In the genomic region with DNA sequence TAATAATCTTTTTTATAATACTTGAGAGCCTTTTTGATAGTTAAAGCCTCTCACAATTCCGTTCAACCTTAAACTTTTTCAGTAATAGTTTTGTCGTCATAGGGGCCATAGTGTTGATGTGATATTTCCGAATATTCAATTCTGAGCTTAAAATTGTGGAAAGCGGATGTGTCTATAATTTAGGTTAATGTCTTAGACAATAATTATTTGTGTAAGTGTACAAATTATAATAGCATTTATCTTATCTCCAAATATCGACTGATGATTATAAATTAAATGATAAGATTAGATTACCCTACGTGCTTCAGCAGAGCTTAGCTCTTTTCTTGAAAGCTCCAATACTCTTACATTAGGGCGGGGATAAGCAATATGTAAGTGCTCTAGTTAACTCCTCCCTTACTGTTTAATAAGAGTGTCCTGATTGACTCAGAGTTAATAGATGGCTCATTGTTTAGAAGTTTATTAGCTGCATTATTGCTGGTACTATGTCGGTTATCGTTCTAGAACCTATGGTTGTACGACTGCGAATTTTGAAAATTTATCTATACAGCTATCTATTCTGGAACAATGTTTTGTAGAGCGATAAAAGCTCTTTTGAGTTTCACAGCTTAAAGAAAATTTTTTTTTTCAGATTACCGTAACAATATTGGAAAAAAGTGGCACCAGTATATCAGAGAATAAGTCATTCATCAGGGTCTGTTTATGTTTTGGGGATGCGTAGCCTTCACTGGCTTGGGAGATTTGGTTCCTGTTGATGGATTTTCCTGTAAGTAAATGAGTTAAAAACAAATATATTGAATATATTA, we compare ENCODE assay signal across 1 fruit fly cellular context.
A peak's percentile ranks its signal among the peaks of the same experiment; 100 is the strongest.
TF ChIP-seq lines count a peak whose summit lies in the region.

No protein-coding gene starts in this region.

TF ChIP-seq in whole organism, embryonic, 481 proteins besides CTCF, POLR2A, EP300 and RAD21 (continued from another document and continues in another):
- no peak for TF ChIP-seq CG17612 (GFP tag; IDR thresholded peaks at IDR 0.05; lab: Robert Waterston, UW)
- TF ChIP-seq CG17328 (GFP tag; IDR thresholded peaks at IDR 0.05; lab: Robert Waterston, UW), result 0 out of 2 replicates have a peak, but pooled peaks have one; percentile 7
- no peak for TF ChIP-seq ranshi (GFP tag; IDR thresholded peaks at IDR 0.05; lab: Robert Waterston, UW)
- TF ChIP-seq insv (GFP tag; optimal IDR thresholded peaks at IDR 0.05; lab: Kevin White, UChicago), result no peak
- no peak for TF ChIP-seq CG11695 (GFP tag; IDR thresholded peaks at IDR 0.05; lab: Robert Waterston, UW)
- TF ChIP-seq slbo (GFP tag; IDR thresholded peaks at IDR 0.05; lab: Robert Waterston, UW), result peak; percentile 39; the same call in 1 of the 2 replicates
- no peak for TF ChIP-seq maf-S (GFP tag; optimal IDR thresholded peaks at IDR 0.05; lab: Kevin White, UChicago)
- no peak for TF ChIP-seq Myb (GFP tag; optimal IDR thresholded peaks at IDR 0.05; lab: Kevin White, UChicago)
- TF ChIP-seq sug (tag; optimal IDR thresholded peaks at IDR 0.05; lab: Kevin White, UChicago), result no peak
- no peak for TF ChIP-seq crp (GFP tag; optimal IDR thresholded peaks at IDR 0.05; lab: Kevin White, UChicago)
- TF ChIP-seq Poxn (GFP tag; IDR thresholded peaks at IDR 0.05; lab: Robert Waterston, UW), result no peak
- no peak for TF ChIP-seq CG11247 (GFP tag; IDR thresholded peaks at IDR 0.05; lab: Robert Waterston, UW)
- peak; percentile 66 for TF ChIP-seq CG13424 (tag; optimal IDR thresholded peaks at IDR 0.05; lab: Kevin White, UChicago)
- TF ChIP-seq Dek (tag; optimal IDR thresholded peaks at IDR 0.05; lab: Kevin White, UChicago), result peak; percentile 9
- no peak for TF ChIP-seq HmgZ (tag; optimal IDR thresholded peaks at IDR 0.05; lab: Kevin White, UChicago)
- no peak for TF ChIP-seq Nf-YA (GFP tag; IDR thresholded peaks at IDR 0.05; lab: Robert Waterston, UW)
- TF ChIP-seq pfk (GFP tag; optimal IDR thresholded peaks at IDR 0.05; lab: Kevin White, UChicago), result no peak
- TF ChIP-seq CHES-1-like (GFP tag; optimal IDR thresholded peaks at IDR 0.05; lab: Kevin White, UChicago), result peak; percentile 21
- TF ChIP-seq CG17912 (GFP tag; optimal IDR thresholded peaks at IDR 0.05; lab: Kevin White, UChicago), result no peak
- no peak for TF ChIP-seq CG4820 (GFP tag; optimal IDR thresholded peaks at IDR 0.05; lab: Kevin White, UChicago)
- no peak for TF ChIP-seq Nf-YC (tag; optimal IDR thresholded peaks at IDR 0.05; lab: Kevin White, UChicago)
- TF ChIP-seq zen (tag; optimal IDR thresholded peaks at IDR 0.05; lab: Kevin White, UChicago), result no peak
- TF ChIP-seq sima (GFP tag; optimal IDR thresholded peaks at IDR 0.05; lab: Kevin White, UChicago), result no peak
- peak; percentile 70 for TF ChIP-seq CoRest (tag; optimal IDR thresholded peaks at IDR 0.05; lab: Kevin White, UChicago)
- TF ChIP-seq ewg (GFP tag; optimal IDR thresholded peaks at IDR 0.05; lab: Kevin White, UChicago), result no peak
- no peak for TF ChIP-seq CG6254 (GFP tag; optimal IDR thresholded peaks at IDR 0.05; lab: Kevin White, UChicago)
- TF ChIP-seq CG34376 (GFP tag; optimal IDR thresholded peaks at IDR 0.05; lab: Kevin White, UChicago), result no peak
- no peak for TF ChIP-seq CG18011 (GFP tag; optimal IDR thresholded peaks at IDR 0.05; lab: Kevin White, UChicago)
- no peak for TF ChIP-seq CG6683 (GFP tag; optimal IDR thresholded peaks at IDR 0.05; lab: Kevin White, UChicago)
- TF ChIP-seq ash1 (GFP tag; optimal IDR thresholded peaks at IDR 0.05; lab: Kevin White, UChicago), result no peak
- TF ChIP-seq ab (GFP tag; optimal IDR thresholded peaks at IDR 0.05; lab: Kevin White, UChicago), result no peak
- TF ChIP-seq E2f2 (GFP tag; IDR thresholded peaks at IDR 0.05; lab: Robert Waterston, UW), result no peak
- no peak for TF ChIP-seq Sin3A (optimal IDR thresholded peaks at IDR 0.05; lab: Kevin White, UChicago)
- TF ChIP-seq Ssrp (tag; optimal IDR thresholded peaks at IDR 0.05; lab: Kevin White, UChicago), result no peak
- TF ChIP-seq CG2116 (GFP tag; optimal IDR thresholded peaks at IDR 0.05; lab: Kevin White, UChicago), result no peak
- peak; percentile 36 for TF ChIP-seq CG30403 (GFP tag; optimal IDR thresholded peaks at IDR 0.05; lab: Kevin White, UChicago)
- no peak for TF ChIP-seq CG10959 (GFP tag; IDR thresholded peaks at IDR 0.05; lab: Robert Waterston, UW)
- peak; percentile 24 for TF ChIP-seq Atf-2 (GFP tag; optimal IDR thresholded peaks at IDR 0.05; lab: Kevin White, UChicago)
- TF ChIP-seq sim (GFP tag; IDR thresholded peaks at IDR 0.05; lab: Robert Waterston, UW), result no peak
- no peak for TF ChIP-seq fd96Cb (tag; optimal IDR thresholded peaks at IDR 0.05; lab: Kevin White, UChicago)
- TF ChIP-seq hbn (GFP tag; IDR thresholded peaks at IDR 0.05; lab: Robert Waterston, UW; ENCODE audit: partially characterized antibody), result no peak
- TF ChIP-seq Hsf (GFP tag; optimal IDR thresholded peaks at IDR 0.05; lab: Kevin White, UChicago), result peak; percentile 42
- TF ChIP-seq CG14667 (GFP tag; IDR thresholded peaks at IDR 0.05; lab: Robert Waterston, UW), result no peak
- TF ChIP-seq tap (tag; optimal IDR thresholded peaks at IDR 0.05; lab: Kevin White, UChicago), result no peak
- no peak for TF ChIP-seq Rfx (GFP tag; IDR thresholded peaks at IDR 0.05; lab: Robert Waterston, UW)
- no peak for TF ChIP-seq CG9797 (GFP tag; optimal IDR thresholded peaks at IDR 0.05; lab: Kevin White, UChicago)
- TF ChIP-seq CG17361 (GFP tag; IDR thresholded peaks at IDR 0.05; lab: Robert Waterston, UW), result peak; percentile 41; the same call in 1 of the 3 replicates
- no peak for TF ChIP-seq CG10431 (GFP tag; optimal IDR thresholded peaks at IDR 0.05; lab: Kevin White, UChicago)
- TF ChIP-seq B-H1 (GFP tag; IDR thresholded peaks at IDR 0.05; lab: Robert Waterston, UW), result no peak
- no peak for TF ChIP-seq otp (GFP tag; IDR thresholded peaks at IDR 0.05; lab: Robert Waterston, UW)
- peak; percentile 60 for TF ChIP-seq nmo (GFP tag; optimal IDR thresholded peaks at IDR 0.05; lab: Kevin White, UChicago)
- peak; percentile 28 for TF ChIP-seq slou (GFP tag; optimal IDR thresholded peaks at IDR 0.05; lab: Kevin White, UChicago)
- no peak for TF ChIP-seq klu (GFP tag; IDR thresholded peaks at IDR 0.05; lab: Robert Waterston, UW)
- no peak for TF ChIP-seq CG7928 (GFP tag; optimal IDR thresholded peaks at IDR 0.05; lab: Kevin White, UChicago)
- TF ChIP-seq gcm2 (GFP tag; optimal IDR thresholded peaks at IDR 0.05; lab: Kevin White, UChicago), result no peak
- TF ChIP-seq ap (GFP tag; IDR thresholded peaks at IDR 0.05; lab: Robert Waterston, UW), result no peak
- TF ChIP-seq Vsx1 (GFP tag; optimal IDR thresholded peaks at IDR 0.05; lab: Kevin White, UChicago), result peak; percentile 77
- no peak for TF ChIP-seq Gug (GFP tag; IDR thresholded peaks at IDR 0.05; lab: Robert Waterston, UW)
- no peak for TF ChIP-seq Aef1 (GFP tag; IDR thresholded peaks at IDR 0.05; lab: Robert Waterston, UW)
- no peak for TF ChIP-seq vfl (GFP tag; optimal IDR thresholded peaks at IDR 0.05; lab: Kevin White, UChicago)
- TF ChIP-seq onecut (GFP tag; IDR thresholded peaks at IDR 0.05; lab: Robert Waterston, UW), result no peak
- TF ChIP-seq ATbp (GFP tag; optimal IDR thresholded peaks at IDR 0.05; lab: Kevin White, UChicago), result no peak
- TF ChIP-seq dimm (GFP tag; IDR thresholded peaks at IDR 0.05; lab: Robert Waterston, UW), result no peak
- TF ChIP-seq CG18599 (GFP tag; optimal IDR thresholded peaks at IDR 0.05; lab: Kevin White, UChicago), result no peak
- no peak for TF ChIP-seq ham (GFP tag; IDR thresholded peaks at IDR 0.05; lab: Robert Waterston, UW)
- no peak for TF ChIP-seq HLHmδ (GFP tag; optimal IDR thresholded peaks at IDR 0.05; lab: Kevin White, UChicago)
- TF ChIP-seq Oaz (GFP tag; IDR thresholded peaks at IDR 0.05; lab: Robert Waterston, UW), result no peak
- no peak for TF ChIP-seq CG30020 (tag; optimal IDR thresholded peaks at IDR 0.05; lab: Kevin White, UChicago)
- no peak for TF ChIP-seq oc (tag; optimal IDR thresholded peaks at IDR 0.05; lab: Kevin White, UChicago)
- TF ChIP-seq Atf6 (GFP tag; IDR thresholded peaks at IDR 0.05; lab: Robert Waterston, UW), result peak; percentile 51; the same call in 1 of the 2 replicates
- TF ChIP-seq GATAe (GFP tag; conservative IDR thresholded peaks at IDR 0.05; lab: Robert Waterston, UW), result peak; percentile 92
- no peak for TF ChIP-seq CG6854 (GFP tag; optimal IDR thresholded peaks at IDR 0.05; lab: Kevin White, UChicago)
- no peak for TF ChIP-seq Bgb (GFP tag; IDR thresholded peaks at IDR 0.05; lab: Robert Waterston, UW; ENCODE audit: partially characterized antibody)
- no peak for TF ChIP-seq yki (optimal IDR thresholded peaks at IDR 0.05; lab: Kevin White, UChicago)
- TF ChIP-seq CG7839 (tag; optimal IDR thresholded peaks at IDR 0.05; lab: Kevin White, UChicago), result peak; percentile 53
- no peak for TF ChIP-seq tgo (GFP tag; IDR thresholded peaks at IDR 0.05; lab: Robert Waterston, UW)
- no peak for TF ChIP-seq CG2889 (GFP tag; IDR thresholded peaks at IDR 0.05; lab: Robert Waterston, UW)
- TF ChIP-seq CG13287 (GFP tag; IDR thresholded peaks at IDR 0.05; lab: Robert Waterston, UW; ENCODE audit: partially characterized antibody), result no peak
- no peak for TF ChIP-seq Hand (GFP tag; optimal IDR thresholded peaks at IDR 0.05; lab: Kevin White, UChicago)
- no peak for TF ChIP-seq CG11560 (tag; IDR thresholded peaks at IDR 0.05; lab: Robert Waterston, UW)
- TF ChIP-seq CG43689 (GFP tag; IDR thresholded peaks at IDR 0.05; lab: Robert Waterston, UW), result no peak
- TF ChIP-seq exex (tag; optimal IDR thresholded peaks at IDR 0.05; lab: Kevin White, UChicago), result peak; percentile 87
- TF ChIP-seq MESR4 (GFP tag; optimal IDR thresholded peaks at IDR 0.05; lab: Kevin White, UChicago), result no peak
- TF ChIP-seq lola (GFP tag; optimal IDR thresholded peaks at IDR 0.05; lab: Kevin White, UChicago), result peak in 1 of 3 experiments; percentile 11
- no peak for TF ChIP-seq gcm (GFP tag; optimal IDR thresholded peaks at IDR 0.05; lab: Kevin White, UChicago)
- TF ChIP-seq CG12299 (tag; optimal IDR thresholded peaks at IDR 0.05; lab: Kevin White, UChicago), result no peak
- TF ChIP-seq inv (GFP tag; IDR thresholded peaks at IDR 0.05; lab: Robert Waterston, UW; ENCODE audit: partially characterized antibody), result no peak
- TF ChIP-seq CG1832 (GFP tag; optimal IDR thresholded peaks at IDR 0.05; lab: Kevin White, UChicago), result no peak
- TF ChIP-seq CG14965 (GFP tag; optimal IDR thresholded peaks at IDR 0.05; lab: Kevin White, UChicago; ENCODE audit: borderline replicate concordance), result no peak
- TF ChIP-seq trh (GFP tag; optimal IDR thresholded peaks at IDR 0.05; lab: Kevin White, UChicago), result no peak
- TF ChIP-seq knrl (GFP tag; IDR thresholded peaks at IDR 0.05; lab: Robert Waterston, UW; ENCODE audit: partially characterized antibody), result no peak
- TF ChIP-seq ci (GFP tag; IDR thresholded peaks at IDR 0.05; lab: Robert Waterston, UW), result no peak
- TF ChIP-seq dm (GFP tag; optimal IDR thresholded peaks at IDR 0.05; lab: Kevin White, UChicago), result peak; percentile 14
- TF ChIP-seq CG17829 (tag; optimal IDR thresholded peaks at IDR 0.05; lab: Kevin White, UChicago), result no peak
- TF ChIP-seq Mad (GFP tag; optimal IDR thresholded peaks at IDR 0.05; lab: Kevin White, UChicago), result no peak
- TF ChIP-seq CG18619 (GFP tag; optimal IDR thresholded peaks at IDR 0.05; lab: Kevin White, UChicago), result peak; percentile 54
- TF ChIP-seq CG5953 (GFP tag; IDR thresholded peaks at IDR 0.05; lab: Robert Waterston, UW), result no peak
- no peak for TF ChIP-seq CG13123 (GFP tag; optimal IDR thresholded peaks at IDR 0.05; lab: Kevin White, UChicago)
- TF ChIP-seq wek (GFP tag; optimal IDR thresholded peaks at IDR 0.05; lab: Kevin White, UChicago), result no peak
- no peak for TF ChIP-seq CG8281 (tag; optimal IDR thresholded peaks at IDR 0.05; lab: Kevin White, UChicago)
- TF ChIP-seq cad (GFP tag; optimal IDR thresholded peaks at IDR 0.05; lab: Kevin White, UChicago), result no peak
- TF ChIP-seq CG3995 (GFP tag; optimal IDR thresholded peaks at IDR 0.05; lab: Kevin White, UChicago), result no peak
- TF ChIP-seq CG7357 (GFP tag; IDR thresholded peaks at IDR 0.05; lab: Robert Waterston, UW), result no peak
- TF ChIP-seq CG3065 (GFP tag; optimal IDR thresholded peaks at IDR 0.05; lab: Kevin White, UChicago), result no peak
- TF ChIP-seq lab (GFP tag; optimal IDR thresholded peaks at IDR 0.05; lab: Kevin White, UChicago), result no peak
- no peak for TF ChIP-seq dan (GFP tag; IDR thresholded peaks at IDR 0.05; lab: Robert Waterston, UW)
- peak; percentile 35 for TF ChIP-seq Hr3 (GFP tag; optimal IDR thresholded peaks at IDR 0.05; lab: Kevin White, UChicago)
- no peak for TF ChIP-seq ttk (GFP tag; IDR thresholded peaks at IDR 0.05; lab: Robert Waterston, UW)
- TF ChIP-seq CG3838 (GFP tag; optimal IDR thresholded peaks at IDR 0.05; lab: Kevin White, UChicago), result no peak
- no peak for TF ChIP-seq Side (GFP tag; optimal IDR thresholded peaks at IDR 0.05; lab: Kevin White, UChicago)
- TF ChIP-seq Dfd (GFP tag; optimal IDR thresholded peaks at IDR 0.05; lab: Kevin White, UChicago), result no peak
- TF ChIP-seq CG31441 (GFP tag; IDR thresholded peaks at IDR 0.05; lab: Robert Waterston, UW), result 0 out of 2 replicates have a peak, but pooled peaks have one; percentile 35
- no peak for TF ChIP-seq scrt (GFP tag; optimal IDR thresholded peaks at IDR 0.05; lab: Kevin White, UChicago)
- no peak for TF ChIP-seq tio (GFP tag; optimal IDR thresholded peaks at IDR 0.05; lab: Kevin White, UChicago)
- TF ChIP-seq Hr78 (GFP tag; optimal IDR thresholded peaks at IDR 0.05; lab: Kevin White, UChicago), result no peak
- TF ChIP-seq BEAF-32 (GFP tag; optimal IDR thresholded peaks at IDR 0.05; lab: Kevin White, UChicago), result no peak
- TF ChIP-seq ems (GFP tag; optimal IDR thresholded peaks at IDR 0.05; lab: Kevin White, UChicago), result no peak
- TF ChIP-seq CG34422 (GFP tag; IDR thresholded peaks at IDR 0.05; lab: Robert Waterston, UW), result no peak
- no peak for TF ChIP-seq corto (GFP tag; optimal IDR thresholded peaks at IDR 0.05; lab: Kevin White, UChicago)
- no peak for TF ChIP-seq her (GFP tag; optimal IDR thresholded peaks at IDR 0.05; lab: Kevin White, UChicago)
- TF ChIP-seq ara (GFP tag; IDR thresholded peaks at IDR 0.05; lab: Robert Waterston, UW), result no peak
- TF ChIP-seq lmd (GFP tag; IDR thresholded peaks at IDR 0.05; lab: Robert Waterston, UW), result 0 out of 2 replicates have a peak, but pooled peaks have one; percentile 20
- no peak for TF ChIP-seq pzg (GFP tag; optimal IDR thresholded peaks at IDR 0.05; lab: Kevin White, UChicago)
- TF ChIP-seq pnt (GFP tag; optimal IDR thresholded peaks at IDR 0.05; lab: Kevin White, UChicago), result no peak
- TF ChIP-seq tna (GFP tag; IDR thresholded peaks at IDR 0.05; lab: Robert Waterston, UW; ENCODE audit: partially characterized antibody), result no peak
- no peak for TF ChIP-seq stc (GFP tag; IDR thresholded peaks at IDR 0.05; lab: Robert Waterston, UW)
- TF ChIP-seq CG12104 (GFP tag; optimal IDR thresholded peaks at IDR 0.05; lab: Kevin White, UChicago), result no peak
- TF ChIP-seq Ravus (GFP tag; IDR thresholded peaks at IDR 0.05; lab: Robert Waterston, UW), result no peak
